Worm (Caenorhabditis elegans) whole organism, L1 larva: Measurements from ENCODE around the gene ncr-2.

Experiments
- C04F5.9 ChIP-seq: sonication (generic microtip); optimal IDR thresholded peaks from 2 replicates; lab custom pipeline; 2016; ENCODE audit warnings: missing genetic modification characterization, missing compliant biosample characterization
- C16A3.4 ChIP-seq: fragments of 150-350 bp; optimal IDR thresholded peaks from 2 replicates; lab custom pipeline; 2014; ENCODE audit warnings: missing biosample characterization, missing genetic modification characterization
- F16B12.6 ChIP-seq: fragments of 150-350 bp; optimal IDR thresholded peaks from 2 replicates; lab custom pipeline; 2014; ENCODE audit warnings: missing biosample characterization, missing genetic modification characterization
- Y116A8C.19 ChIP-seq: sonication (generic microtip); optimal IDR thresholded peaks from 2 replicates; lab custom pipeline; 2016; ENCODE audit warnings: missing compliant biosample characterization, missing genetic modification characterization, borderline replicate concordance
- ama-1 ChIP-seq: fragments of 150-350 bp; optimal IDR thresholded peaks from 2 replicates; lab custom pipeline; 2014
- blmp-1 ChIP-seq: fragments of 150-350 bp; optimal IDR thresholded peaks from 2 replicates; lab custom pipeline; 2014; ENCODE audit warnings: missing biosample characterization, missing genetic modification characterization
- ceh-63 ChIP-seq: fragments of 200-800 bp; sonication (Bioruptor generic); optimal IDR thresholded peaks from 2 replicates; lab custom pipeline; 2018; ENCODE audit warnings: mild to moderate bottlenecking, missing genetic modification characterization, missing compliant biosample characterization
- ceh-8 ChIP-seq: fragments of 200-800 bp; sonication (Bioruptor generic); optimal IDR thresholded peaks from 2 replicates; lab custom pipeline; 2018; ENCODE audit warnings: mild to moderate bottlenecking, missing genetic modification characterization, moderate library complexity, missing compliant biosample characterization
- ceh-88 ChIP-seq: fragments of 200-800 bp; sonication (Bioruptor generic); IDR thresholded peaks from 2 replicates; pipeline ENCODE4 v1.3.6; 2022; ENCODE audit warnings: missing genetic modification characterization, missing compliant biosample characterization
- ces-1 ChIP-seq: fragments of 150-350 bp; optimal IDR thresholded peaks from 2 replicates; lab custom pipeline; 2014; ENCODE audit warnings: missing biosample characterization, missing genetic modification reagents, missing genetic modification characterization
- dpl-1 ChIP-seq, 3 experiments: fragments of 150-350 bp in 2 of 3; sonication (generic microtip) in 1 of 3; optimal IDR thresholded peaks; 2 replicates each; lab custom pipeline; 2014 to 2017; ENCODE audit warnings: missing biosample characterization in 3 of 3, missing genetic modification characterization in 3 of 3, missing genetic modification reagents in 3 of 3
- dsc-1 ChIP-seq: sonication (generic microtip); optimal IDR thresholded peaks from 2 replicates; lab custom pipeline; 2016; ENCODE audit warnings: mild to moderate bottlenecking, missing genetic modification characterization, missing compliant biosample characterization
- efl-1 ChIP-seq, 4 experiments: fragments of 150-350 bp; optimal IDR thresholded peaks in 3 of 4; peaks in 1 of 4; 1 replicate in 1 of 4; 2 replicates in 3 of 4; lab custom pipeline; 2014; ENCODE audit warnings: missing biosample characterization in 2 of 4, missing genetic modification characterization in 2 of 4, missing genetic modification reagents in 2 of 4
- egl-13 ChIP-seq: sonication (generic microtip); optimal IDR thresholded peaks from 2 replicates; lab custom pipeline; 2016; ENCODE audit warnings: missing genotype, missing genetic modification reagents, missing genetic modification characterization, missing compliant biosample characterization
- elt-3 ChIP-seq, 6 experiments: fragments of 150-350 bp in 1 of 6; sonication (generic microtip); optimal IDR thresholded peaks; 2 replicates each; lab custom pipeline; 2017 to 2018; ENCODE audit warnings: missing biosample characterization in 6 of 6, missing genetic modification characterization in 6 of 6, inconsistent platforms in 1 of 6
- fkh-4 ChIP-seq: sonication (generic microtip); optimal IDR thresholded peaks from 2 replicates; lab custom pipeline; 2016; ENCODE audit warnings: missing compliant biosample characterization, missing genetic modification characterization, borderline replicate concordance
- grh-1 ChIP-seq: fragments of 200-800 bp; sonication (Bioruptor generic); IDR thresholded peaks from 2 replicates; pipeline ENCODE4 v1.3.6; 2022; ENCODE audit warnings: missing genetic modification reagents, missing genetic modification characterization, missing compliant biosample characterization
- irx-1 ChIP-seq: sonication (generic microtip); optimal IDR thresholded peaks from 2 replicates; lab custom pipeline; 2016; ENCODE audit warnings: missing genetic modification characterization, missing compliant biosample characterization
- isw-1 ChIP-seq: fragments of 200-800 bp; sonication (Bioruptor generic); IDR thresholded peaks from 2 replicates; pipeline ENCODE4 v1.3.6; 2022; ENCODE audit warnings: missing genetic modification characterization, missing compliant biosample characterization
- jun-1 ChIP-seq: fragments of 150-350 bp; optimal IDR thresholded peaks from 2 replicates; lab custom pipeline; 2014; ENCODE audit warnings: missing biosample characterization, missing genetic modification reagents, missing genetic modification characterization
- lin-13 ChIP-seq: fragments of 150-350 bp; optimal IDR thresholded peaks from 2 replicates; lab custom pipeline; 2014; ENCODE audit warnings: missing biosample characterization, missing genetic modification reagents, missing genetic modification characterization
- lir-3 ChIP-seq: sonication (generic microtip); optimal IDR thresholded peaks from 2 replicates; lab custom pipeline; 2016; ENCODE audit warnings: mild to moderate bottlenecking, missing genetic modification characterization, moderate library complexity, missing compliant biosample characterization; ENCODE audit not compliant: poor library complexity
- lsy-2 ChIP-seq, 2 experiments: fragments of 150-350 bp; optimal IDR thresholded peaks; 2 replicates each; lab custom pipeline; 2014; ENCODE audit warnings: missing biosample characterization in 2 of 2, missing genetic modification characterization in 2 of 2
- mep-1 ChIP-seq: fragments of 150-350 bp; optimal IDR thresholded peaks from 2 replicates; lab custom pipeline; 2014; ENCODE audit warnings: missing biosample characterization, missing genetic modification characterization
- nhr-19 ChIP-seq: fragments of 200-800 bp; sonication (Bioruptor generic); conservative IDR thresholded peaks from 2 replicates; pipeline ENCODE4 v1.3.6; 2022; ENCODE audit warnings: missing genetic modification characterization, missing compliant biosample characterization
- nhr-20 ChIP-seq: sonication (generic microtip); optimal IDR thresholded peaks from 2 replicates; lab custom pipeline; 2016; ENCODE audit warnings: mild to moderate bottlenecking, missing genetic modification characterization, missing compliant biosample characterization
- nhr-47 ChIP-seq: sonication (generic microtip); optimal IDR thresholded peaks from 2 replicates; lab custom pipeline; 2016; ENCODE audit warnings: mild to moderate bottlenecking, missing genetic modification characterization, moderate library complexity, missing compliant biosample characterization
- nhr-77 ChIP-seq: fragments of 150-350 bp; optimal IDR thresholded peaks from 2 replicates; lab custom pipeline; 2014; ENCODE audit warnings: missing biosample characterization, missing genetic modification characterization
- nhr-84 ChIP-seq: sonication (generic microtip); optimal IDR thresholded peaks from 2 replicates; lab custom pipeline; 2017; ENCODE audit warnings: missing biosample characterization, missing genetic modification characterization
- nhr-90 ChIP-seq: sonication (generic microtip); optimal IDR thresholded peaks from 2 replicates; lab custom pipeline; 2016; ENCODE audit warnings: mild to moderate bottlenecking, missing genetic modification characterization, missing compliant biosample characterization; ENCODE audit not compliant: poor library complexity
- pag-3 ChIP-seq: sonication (generic microtip); optimal IDR thresholded peaks from 2 replicates; lab custom pipeline; 2017; ENCODE audit warnings: missing genetic modification characterization, mild to moderate bottlenecking, missing compliant biosample characterization, antibody characterized with exemption, borderline replicate concordance; ENCODE audit not compliant: insufficient read depth
- pqm-1 ChIP-seq: sonication (generic microtip); optimal IDR thresholded peaks from 3 replicates; lab custom pipeline; 2017; ENCODE audit warnings: missing biosample characterization, missing genetic modification characterization
- snpc-4 ChIP-seq: fragments of 150-350 bp; optimal IDR thresholded peaks from 2 replicates; lab custom pipeline; 2014; ENCODE audit warnings: missing biosample characterization, missing genetic modification characterization
- snu-23 ChIP-seq: sonication (generic microtip); optimal IDR thresholded peaks from 2 replicates; lab custom pipeline; 2016; ENCODE audit warnings: missing genetic modification characterization, missing compliant biosample characterization
- sptf-1 ChIP-seq: fragments of 150-350 bp; optimal IDR thresholded peaks from 2 replicates; lab custom pipeline; 2014; ENCODE audit warnings: missing biosample characterization, missing genetic modification characterization
- swsn-7 ChIP-seq: sonication (generic microtip); optimal IDR thresholded peaks from 2 replicates; lab custom pipeline; 2016; ENCODE audit warnings: missing genetic modification characterization, missing compliant biosample characterization
- tbx-2 ChIP-seq: sonication (generic microtip); optimal IDR thresholded peaks from 2 replicates; lab custom pipeline; 2016; ENCODE audit warnings: missing genetic modification characterization, missing compliant biosample characterization
- unc-30 ChIP-seq: sonication (generic microtip); optimal IDR thresholded peaks from 2 replicates; lab custom pipeline; 2017; ENCODE audit warnings: missing biosample characterization, missing genetic modification characterization
- unc-62 ChIP-seq: fragments of 150-350 bp; optimal IDR thresholded peaks from 2 replicates; lab custom pipeline; 2014; ENCODE audit warnings: missing biosample characterization, missing genetic modification reagents, missing genetic modification characterization
- unc-86 ChIP-seq: sonication (generic microtip); optimal IDR thresholded peaks from 2 replicates; lab custom pipeline; 2016; ENCODE audit warnings: missing genetic modification characterization, missing compliant biosample characterization
- vab-15 ChIP-seq: sonication (generic microtip); optimal IDR thresholded peaks from 2 replicates; lab custom pipeline; 2017; ENCODE audit warnings: missing genotype, mild to moderate bottlenecking, missing genetic modification characterization, missing compliant biosample characterization
- xbp-1 ChIP-seq: sonication (generic microtip); optimal IDR thresholded peaks from 2 replicates; lab custom pipeline; 2016; ENCODE audit warnings: missing genetic modification characterization, missing compliant biosample characterization
- ztf-11 ChIP-seq, 2 experiments: sonication (generic microtip); optimal IDR thresholded peaks; 2 replicates each; lab custom pipeline; 2016 to 2017; ENCODE audit warnings: missing genetic modification characterization in 2 of 2, missing biosample characterization in 1 of 2, missing compliant biosample characterization in 1 of 2
- ztf-4 ChIP-seq: fragments of 150-350 bp; optimal IDR thresholded peaks from 2 replicates; lab custom pipeline; 2014; ENCODE audit warnings: missing biosample characterization, missing genetic modification characterization

Gene ncr-2

DNA sequence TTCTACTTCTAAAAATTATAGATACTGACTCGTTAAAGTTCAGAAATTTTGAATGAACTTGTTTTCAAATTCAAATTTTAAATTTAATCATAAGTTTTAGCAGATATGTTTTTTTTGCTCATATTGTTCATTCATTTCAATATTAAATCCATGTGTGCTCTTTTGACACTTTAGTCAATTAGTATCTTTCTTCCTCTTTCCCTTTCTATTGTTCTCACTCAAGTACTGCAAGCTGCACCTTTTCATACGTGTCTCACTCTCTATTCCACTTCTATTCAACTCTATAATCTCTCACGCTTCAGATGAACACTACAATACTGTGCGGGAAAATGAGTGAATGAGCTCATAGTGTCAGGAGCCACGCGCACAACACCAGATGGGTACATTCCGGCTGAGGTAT, 40.2 kb upstream of the ncr-2 start, which contains the start of gene C30A5.16:
Gene C30A5.16 (plus strand): TSS at position 301 of the 400 bp plus-strand sequence.
- TF ChIP-seq snpc-4 (no peak), pag-3 (tag; lab: Kevin White, UChicago) (no peak), ceh-63 (no peak), efl-1 (optimal IDR thresholded peaks at IDR 0.05; lab: Kevin White, UChicago) (no peak), efl-1 (GFP tag; optimal IDR thresholded peaks at IDR 0.05 in 1 of 2; lab: Kevin White, UChicago) (peak in 1 of 2 experiments; percentile 34), F16B12.6 (tag; lab: Kevin White, UChicago) (no peak), lir-3 (tag; lab: Kevin White, UChicago) (no peak), nhr-20 (tag; lab: Kevin White, UChicago) (no peak), ztf-4 (tag; lab: Kevin White, UChicago) (no peak), jun-1 (tag; lab: Kevin White, UChicago) (no peak), dsc-1 (tag; lab: Kevin White, UChicago) (peak; percentile 11), nhr-84 (tag; lab: Kevin White, UChicago) (no peak), sptf-1 (tag; lab: Kevin White, UChicago) (no peak), nhr-19 (GFP tag; lab: Robert Waterston, UW) (no peak)
- TF ChIP-seq, all 84 proteins: peak for 2

DNA sequence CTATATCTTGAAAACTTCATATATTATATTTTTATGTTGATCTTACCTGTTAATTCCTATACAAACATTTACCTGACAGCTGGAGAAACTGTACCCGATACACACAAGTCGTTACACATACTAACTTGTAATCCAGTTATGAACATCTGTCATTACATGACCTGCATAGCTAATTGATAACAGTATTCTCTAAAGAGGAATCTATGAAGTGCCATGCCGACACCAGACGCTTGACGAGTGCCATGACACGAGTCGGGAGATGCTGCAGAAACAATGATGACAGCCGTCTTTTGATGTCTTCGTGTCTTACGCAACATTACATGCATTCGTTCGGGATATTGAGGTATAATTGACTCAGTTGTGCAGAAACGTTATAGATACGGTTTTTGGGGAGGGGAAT, 38.1 kb upstream of the ncr-2 start:
- TF ChIP-seq snpc-4 (no peak), pqm-1 (tag; lab: Kevin White, UChicago) (no peak), tbx-2 (tag; lab: Kevin White, UChicago) (peak; percentile 6), xbp-1 (tag; lab: Kevin White, UChicago) (no peak), unc-62 (no peak), vab-15 (tag; lab: Kevin White, UChicago) (no peak), ztf-11 (tag; optimal IDR thresholded peaks at IDR 0.05; lab: Kevin White, UChicago) (peak in 1 of 2 experiments; percentile 57), fkh-4 (no peak), nhr-90 (tag; lab: Kevin White, UChicago) (no peak), egl-13 (tag; lab: Kevin White, UChicago) (no peak), unc-86 (tag; lab: Kevin White, UChicago) (peak; percentile 79)

DNA sequence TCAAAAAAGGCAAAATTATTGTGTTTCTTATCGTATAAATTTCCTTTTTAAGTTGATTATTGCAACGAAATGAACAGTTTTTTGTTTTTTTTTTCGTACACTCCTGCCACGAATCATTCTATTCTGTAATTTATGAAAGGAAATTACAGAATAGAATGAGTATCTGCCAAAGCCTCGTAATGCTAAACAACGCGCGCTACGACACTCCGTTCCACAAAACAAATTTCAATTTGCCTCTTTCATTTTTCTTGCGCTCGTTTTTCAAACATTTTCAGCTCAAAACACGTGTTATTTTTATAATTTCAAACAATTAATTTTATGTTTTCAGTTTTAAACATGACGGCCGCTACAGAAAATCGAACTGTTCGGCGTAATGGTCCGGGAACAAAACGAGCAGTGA, 33.4 kb upstream of the ncr-2 start, which contains the start of gene mob-4:
Gene mob-4 (plus strand): TSS at position 329 of the 400 bp plus-strand sequence.
- peak in 1 of 2 experiments; percentile 17 for TF ChIP-seq efl-1 (optimal IDR thresholded peaks at IDR 0.05; lab: Kevin White, UChicago)
- TF ChIP-seq efl-1 (GFP tag; optimal IDR thresholded peaks at IDR 0.05 in 1 of 2; lab: Kevin White, UChicago): peak; percentile 25 to 62
- TF ChIP-seq dpl-1 (GFP tag; optimal IDR thresholded peaks at IDR 0.05; lab: Kevin White, UChicago): peak in 1 of 3 experiments; percentile 33
- TF ChIP-seq lsy-2 (tag; optimal IDR thresholded peaks at IDR 0.05; lab: Kevin White, UChicago): peak in 1 of 2 experiments; percentile 26
- TF ChIP-seq pag-3 (tag; lab: Kevin White, UChicago): no peak
- peak; percentile 6 for TF ChIP-seq snu-23
- no peak for TF ChIP-seq unc-30

DNA sequence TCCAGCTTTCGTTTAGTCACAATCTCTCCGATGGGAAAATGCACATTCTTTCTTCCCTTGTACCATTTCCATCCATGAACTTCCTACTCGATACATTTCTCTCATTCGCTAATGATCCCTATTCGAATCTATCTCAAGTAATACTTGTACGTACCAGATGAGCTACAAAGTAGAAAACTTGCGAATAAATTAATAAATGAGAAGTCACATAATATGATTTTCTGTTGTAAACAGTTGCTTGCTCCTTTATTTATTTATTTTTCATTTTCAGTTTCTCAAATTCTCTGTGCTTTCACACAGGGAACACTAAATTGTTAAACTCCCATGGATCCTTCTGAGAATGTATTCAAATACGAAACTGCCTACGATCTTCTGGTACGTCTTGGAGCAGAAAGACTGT, 32.0 kb upstream of the ncr-2 start, which contains the start of gene rfs-1:
Gene rfs-1 (plus strand): TSS at position 301 of the 400 bp plus-strand sequence.
- TF ChIP-seq ama-1 (lab: Kevin White, UChicago) (no peak), sptf-1 (tag; lab: Kevin White, UChicago) (no peak), snu-23 (no peak), elt-3 (tag; optimal IDR thresholded peaks at IDR 0.05; lab: Kevin White, UChicago) (no peak)
- TF ChIP-seq, all 84 proteins: peak for 0

DNA sequence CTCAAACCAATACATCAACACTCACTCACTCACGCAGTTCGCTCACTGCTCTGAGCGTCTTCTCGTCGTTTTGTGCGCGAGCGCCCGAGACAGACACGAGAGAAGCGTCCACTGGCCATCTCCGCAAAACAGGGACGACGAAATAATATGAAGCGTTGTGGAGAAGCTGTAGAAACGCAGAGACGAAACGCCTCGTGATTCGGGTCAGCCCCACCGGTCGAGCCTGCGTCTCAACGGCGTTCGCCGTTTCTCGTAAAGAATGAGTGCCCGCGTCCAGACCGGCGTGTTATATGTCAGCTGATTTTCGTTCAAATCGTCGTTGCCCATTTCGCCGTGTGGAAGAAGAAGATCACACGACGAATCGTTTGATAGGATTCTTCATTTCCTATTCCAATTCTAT, 30.6 kb upstream of the ncr-2 start, which contains the start of gene fbxl-1:
Gene fbxl-1 (plus strand): TSS at position 320 of the 400 bp plus-strand sequence.
- TF ChIP-seq swsn-7 (tag; lab: Kevin White, UChicago) (peak; percentile 77), C04F5.9 (no peak), pqm-1 (tag; lab: Kevin White, UChicago) (no peak), nhr-90 (tag; lab: Kevin White, UChicago) (peak; percentile 32), nhr-77 (tag; lab: Kevin White, UChicago) (peak; percentile 71), nhr-19 (GFP tag; lab: Robert Waterston, UW) (peak; percentile 71), C16A3.4 (tag; lab: Kevin White, UChicago) (peak; percentile 82), blmp-1 (tag; lab: Kevin White, UChicago) (peak; percentile 55), ceh-8 (peak; percentile 29), ces-1 (no peak), isw-1 (GFP tag; lab: Robert Waterston, UW) (peak; percentile 48), nhr-47 (tag; lab: Kevin White, UChicago) (peak; percentile 85), xbp-1 (tag; lab: Kevin White, UChicago) (peak; percentile 73), mep-1 (tag; lab: Kevin White, UChicago) (peak; percentile 51), irx-1 (tag; lab: Kevin White, UChicago) (peak; percentile 29), lin-13 (GFP tag; lab: Kevin White, UChicago) (peak; percentile 65), grh-1 (GFP tag; lab: Robert Waterston, UW) (no peak), Y116A8C.19 (no peak), ceh-88 (GFP tag; lab: Robert Waterston, UW) (peak; percentile 43; the same call in 1 of the 2 replicates)
